Worm (Caenorhabditis elegans): ENCODE results near the gene rsks-1.

DNA sequence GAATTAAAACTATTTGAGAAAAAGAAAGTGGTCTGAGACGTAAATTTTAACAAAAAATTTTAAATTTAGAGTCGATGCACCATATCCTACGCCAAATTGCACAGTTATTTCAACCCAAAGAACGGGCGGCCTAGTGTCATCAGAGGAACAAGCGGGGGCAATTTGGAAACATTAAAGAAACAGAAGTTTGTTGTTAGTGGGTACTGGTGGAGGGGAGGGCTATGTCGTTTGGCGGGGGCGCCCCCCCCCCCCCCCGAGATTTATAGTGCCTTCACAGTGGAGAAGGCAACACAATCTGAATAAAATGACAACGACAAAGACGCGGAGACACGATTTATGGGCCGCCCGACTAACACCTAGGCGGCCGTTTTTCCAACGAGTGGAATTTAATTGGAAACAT is 38.0 kb upstream of the rsks-1 start:
- TF ChIP-seq nhr-120 (GFP tag; IDR thresholded peaks at IDR 0.05) (no peak), cebp-1 (GFP tag; IDR thresholded peaks at IDR 0.05) (no peak), cebp-1 (tag; optimal IDR thresholded peaks at IDR 0.05) (no peak), sdz-38 (tag; optimal IDR thresholded peaks at IDR 0.05) (no peak), snpc-1.1 (tag; optimal IDR thresholded peaks at IDR 0.05; ENCODE audit: insufficient read depth) (no peak), cebp-2 (GFP tag; IDR thresholded peaks at IDR 0.05) (no peak), lir-1 (GFP tag; conservative IDR thresholded peaks at IDR 0.05) (no peak), sea-2 (GFP tag; IDR thresholded peaks at IDR 0.05) (no peak), D2030.7 (GFP tag; IDR thresholded peaks at IDR 0.05) (no peak), unc-62 (GFP tag; optimal IDR thresholded peaks at IDR 0.05) (no peak)
